Worm (Caenorhabditis elegans): ENCODE measurements around the gene F17A2.13.
A peak's percentile ranks its signal among the peaks of the same experiment; 100 is the strongest.

Gene F17A2.13

ce11 chrX:12367498-12367897 is 46.0 kb downstream of the F17A2.13 start (continued):
- TF ChIP-seq nhr-120 (GFP tag; IDR thresholded peaks at IDR 0.05) (no peak), bed-2 (GFP tag; IDR thresholded peaks at IDR 0.05) (no peak), unc-130 (GFP tag; optimal IDR thresholded peaks at IDR 0.05) (no peak), hmg-1.2 (GFP tag; IDR thresholded peaks at IDR 0.05) (peak; percentile 80), hlh-26 (GFP tag; conservative IDR thresholded peaks at IDR 0.05) (no peak), F10E7.11 (tag; optimal IDR thresholded peaks at IDR 0.05) (no peak), F49E8.2 (tag; optimal IDR thresholded peaks at IDR 0.05; ENCODE audit: insufficient read depth) (no peak), ztf-26 (tag; optimal IDR thresholded peaks at IDR 0.05) (peak; percentile 8), ama-1 (optimal IDR thresholded peaks at IDR 0.05) (no peak), ama-1 (GFP tag; optimal IDR thresholded peaks at IDR 0.05) (peak in 1 of 2 experiments; percentile 48), nfya-1 (tag; optimal IDR thresholded peaks at IDR 0.05; ENCODE audit: borderline replicate concordance, insufficient read depth) (no peak), rpc-1 (optimal IDR thresholded peaks at IDR 0.05) (peak; percentile 65), rpc-1 (tag; optimal IDR thresholded peaks at IDR 0.05) (peak; percentile 81), F33H1.4 (GFP tag; IDR thresholded peaks at IDR 0.05) (no peak), pha-4 (tag; optimal IDR thresholded peaks at IDR 0.05) (no peak), attf-3 (GFP tag; conservative IDR thresholded peaks at IDR 0.05) (0 out of 2 replicates have a peak, but pooled peaks have one; percentile 35), let-526 (GFP tag; IDR thresholded peaks at IDR 0.05) (no peak), ztf-25 (GFP tag; IDR thresholded peaks at IDR 0.05) (0 out of 2 replicates have a peak, but pooled peaks have one; percentile 46), sptf-2 (GFP tag; optimal IDR thresholded peaks at IDR 0.05) (no peak), ztf-3 (GFP tag; optimal IDR thresholded peaks at IDR 0.05) (no peak), lin-26 (GFP tag; IDR thresholded peaks at IDR 0.05) (peak; percentile 86), ceh-40 (GFP tag; IDR thresholded peaks at IDR 0.05) (no peak), hmg-20 (GFP tag; IDR thresholded peaks at IDR 0.05) (0 out of 2 replicates have a peak, but pooled peaks have one; percentile 42), rcor-1 (GFP tag; IDR thresholded peaks at IDR 0.05) (peak; percentile 77), F57A8.1 (GFP tag; optimal IDR thresholded peaks at IDR 0.05) (no peak), atf-7 (tag; optimal IDR thresholded peaks at IDR 0.05) (no peak), Y67H2A.10 (GFP tag; conservative IDR thresholded peaks at IDR 0.05) (no peak), madf-6 (GFP tag; IDR thresholded peaks at IDR 0.05) (peak; percentile 55), chd-7 (tag; optimal IDR thresholded peaks at IDR 0.05) (peak; percentile 30), mel-28 (tag; optimal IDR thresholded peaks at IDR 0.05; ENCODE audit: borderline replicate concordance) (no peak), dox-1 (GFP tag; IDR thresholded peaks at IDR 0.05) (peak; percentile 87)

ce11 chrX:12371321-12371720 is 49.9 kb downstream of the F17A2.13 start, which contains the start of gene rif-1.2:
Gene rif-1.2 (minus strand): TSS chrX:12371421.
- no peak for TF ChIP-seq madf-3 (GFP tag; IDR thresholded peaks at IDR 0.05)
- no peak for TF ChIP-seq dox-1 (GFP tag; IDR thresholded peaks at IDR 0.05)
- TF ChIP-seq hmg-1.2 (GFP tag; IDR thresholded peaks at IDR 0.05), result no peak
- TF ChIP-seq ceh-79 (tag; optimal IDR thresholded peaks at IDR 0.05), result no peak
- no peak for TF ChIP-seq cebp-2 (GFP tag; IDR thresholded peaks at IDR 0.05)
- no peak for TF ChIP-seq ceh-27 (GFP tag; optimal IDR thresholded peaks at IDR 0.05)
- TF ChIP-seq F10E7.11 (tag; optimal IDR thresholded peaks at IDR 0.05), result no peak
- no peak for TF ChIP-seq lsy-27 (tag; optimal IDR thresholded peaks at IDR 0.05; ENCODE audit: borderline replicate concordance, insufficient read depth)
- no peak for TF ChIP-seq snpc-1.3 (tag; optimal IDR thresholded peaks at IDR 0.05; ENCODE audit: insufficient read depth)
- no peak for TF ChIP-seq ceh-40 (GFP tag; IDR thresholded peaks at IDR 0.05)
- TF ChIP-seq F49E8.2 (tag; optimal IDR thresholded peaks at IDR 0.05; ENCODE audit: insufficient read depth), result no peak
- no peak for TF ChIP-seq attf-5 (GFP tag; optimal IDR thresholded peaks at IDR 0.05)
- TF ChIP-seq Y95B8A.8 (GFP tag; IDR thresholded peaks at IDR 0.05), result no peak
- TF ChIP-seq ZK185.1 (tag; optimal IDR thresholded peaks at IDR 0.05; ENCODE audit: poor library complexity, severe bottlenecking), result no peak
- no peak for TF ChIP-seq aptf-2 (GFP tag; conservative IDR thresholded peaks at IDR 0.05)
- no peak for TF ChIP-seq ztf-6 (GFP tag; IDR thresholded peaks at IDR 0.05)
- TF ChIP-seq ccch-3 (GFP tag; optimal IDR thresholded peaks at IDR 0.05), result no peak
- no peak for TF ChIP-seq B0019.2 (GFP tag; conservative IDR thresholded peaks at IDR 0.05)
